4 worm cellular contexts compared by ENCODE assay signal in the genomic region with DNA sequence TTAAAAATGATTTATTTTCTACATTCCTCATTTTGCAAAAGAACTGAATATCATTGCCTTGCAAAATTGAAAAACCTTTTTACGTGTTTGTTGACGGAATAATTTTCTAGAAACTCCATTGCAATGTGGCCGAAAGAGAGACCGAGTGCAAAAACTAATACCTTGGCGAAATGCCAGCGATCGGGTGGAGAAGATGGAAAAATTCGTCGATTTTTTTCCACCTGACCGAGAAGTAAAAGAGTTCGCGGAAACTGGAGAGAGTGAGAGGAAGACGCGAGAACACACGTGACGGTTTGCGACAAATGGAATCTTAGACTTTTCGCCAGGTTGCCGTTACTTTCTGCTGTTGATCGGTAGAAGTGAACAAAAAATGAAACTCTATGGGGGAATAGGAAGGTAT.
TF ChIP-seq lines count a peak whose summit lies in the region.

No protein-coding gene starts in this region.

TF ChIP-seq in whole organism, L1 larva, 84 proteins besides CTCF, POLR2A, EP300 and RAD21 (continued from another document and continues in another):
- no peak for TF ChIP-seq egl-13 (tag; optimal IDR thresholded peaks at IDR 0.05; lab: Kevin White, UChicago)
- TF ChIP-seq ztf-4 (tag; optimal IDR thresholded peaks at IDR 0.05; lab: Kevin White, UChicago) = no peak
- no peak for TF ChIP-seq unc-86 (tag; optimal IDR thresholded peaks at IDR 0.05; lab: Kevin White, UChicago)
- no peak for TF ChIP-seq fos-1 (tag; optimal IDR thresholded peaks at IDR 0.05; lab: Kevin White, UChicago)
- no peak for TF ChIP-seq hlh-17 (GFP tag; optimal IDR thresholded peaks at IDR 0.05; lab: Kevin White, UChicago; ENCODE audit: borderline replicate concordance)
- TF ChIP-seq nhr-71 (tag; optimal IDR thresholded peaks at IDR 0.05; lab: Kevin White, UChicago) = peak; percentile 78
- no peak for TF ChIP-seq lin-39 (tag; optimal IDR thresholded peaks at IDR 0.05; lab: Kevin White, UChicago)
- TF ChIP-seq fkh-4 (tag; optimal IDR thresholded peaks at IDR 0.05; lab: Kevin White, UChicago; ENCODE audit: borderline replicate concordance) = no peak
- no peak for TF ChIP-seq vab-15 (tag; optimal IDR thresholded peaks at IDR 0.05; lab: Kevin White, UChicago)
- TF ChIP-seq tbx-2 (tag; optimal IDR thresholded peaks at IDR 0.05; lab: Kevin White, UChicago) = peak; percentile 46
- peak in 1 of 2 experiments; percentile 69 for TF ChIP-seq lin-35 (GFP tag; optimal IDR thresholded peaks at IDR 0.05; lab: Kevin White, UChicago)
- TF ChIP-seq nhr-85 (tag; lab: Kevin White, UChicago) = peak; percentile 92
- no peak for TF ChIP-seq irx-1 (tag; optimal IDR thresholded peaks at IDR 0.05; lab: Kevin White, UChicago)
- TF ChIP-seq rnt-1 (tag; optimal IDR thresholded peaks at IDR 0.05; lab: Kevin White, UChicago) = peak; percentile 26
- TF ChIP-seq C04F5.9 (tag; optimal IDR thresholded peaks at IDR 0.05; lab: Kevin White, UChicago) = no peak
- TF ChIP-seq nhr-12 (tag; optimal IDR thresholded peaks at IDR 0.05; lab: Kevin White, UChicago) = no peak
- TF ChIP-seq pqm-1 (tag; optimal IDR thresholded peaks at IDR 0.05; lab: Kevin White, UChicago) = no peak
- TF ChIP-seq unc-62 (GFP tag; optimal IDR thresholded peaks at IDR 0.05; lab: Kevin White, UChicago) = no peak
- no peak for TF ChIP-seq unc-130 (tag; optimal IDR thresholded peaks at IDR 0.05; lab: Kevin White, UChicago)
- no peak for TF ChIP-seq Y116A8C.19 (tag; optimal IDR thresholded peaks at IDR 0.05; lab: Kevin White, UChicago; ENCODE audit: borderline replicate concordance)
- TF ChIP-seq nhr-237 (tag; optimal IDR thresholded peaks at IDR 0.05; lab: Kevin White, UChicago) = no peak
- TF ChIP-seq C16A3.4 (tag; optimal IDR thresholded peaks at IDR 0.05; lab: Kevin White, UChicago) = peak; percentile 44
- no peak for TF ChIP-seq ceh-88 (GFP tag; IDR thresholded peaks at IDR 0.05; lab: Robert Waterston, UW)
- TF ChIP-seq lin-14 (GFP tag; optimal IDR thresholded peaks at IDR 0.05; lab: Kevin White, UChicago) = peak; percentile 83
- no peak for TF ChIP-seq snpc-4 (tag; optimal IDR thresholded peaks at IDR 0.05; lab: Kevin White, UChicago)
- no peak for TF ChIP-seq jun-1 (tag; optimal IDR thresholded peaks at IDR 0.05; lab: Kevin White, UChicago)
- no peak for TF ChIP-seq ceh-90 (tag; optimal IDR thresholded peaks at IDR 0.05; lab: Kevin White, UChicago)
- TF ChIP-seq nhr-77 (tag; optimal IDR thresholded peaks at IDR 0.05; lab: Kevin White, UChicago) = no peak
- TF ChIP-seq ets-5 (GFP tag; IDR thresholded peaks at IDR 0.05; lab: Robert Waterston, UW) = no peak
- no peak for TF ChIP-seq C34B4.2 (tag; optimal IDR thresholded peaks at IDR 0.05; lab: Kevin White, UChicago)
- peak; percentile 78 for TF ChIP-seq snu-23 (GFP tag; optimal IDR thresholded peaks at IDR 0.05; lab: Kevin White, UChicago)
- no peak for TF ChIP-seq tlp-1 (tag; optimal IDR thresholded peaks at IDR 0.05; lab: Kevin White, UChicago)
- TF ChIP-seq efl-3 (GFP tag; optimal IDR thresholded peaks at IDR 0.05; lab: Kevin White, UChicago) = no peak

TF ChIP-seq in whole organism, L2 larva, 48 proteins besides CTCF, POLR2A, EP300 and RAD21 (continued from another document):
- TF ChIP-seq blmp-1 (tag; optimal IDR thresholded peaks at IDR 0.05; lab: Kevin White, UChicago; ENCODE audit: insufficient read depth) (peak; percentile 48), alr-1 (tag; optimal IDR thresholded peaks at IDR 0.05; lab: Kevin White, UChicago) (no peak), nhr-21 (tag; optimal IDR thresholded peaks at IDR 0.05; lab: Kevin White, UChicago) (peak; percentile 47), lin-11 (tag; optimal IDR thresholded peaks at IDR 0.05; lab: Kevin White, UChicago) (peak; percentile 12), sem-4 (tag; optimal IDR thresholded peaks at IDR 0.05; lab: Kevin White, UChicago) (peak; percentile 37), Y55F3AM.14 (GFP tag; optimal IDR thresholded peaks at IDR 0.05; lab: Kevin White, UChicago) (no peak), snpc-4 (tag; optimal IDR thresholded peaks at IDR 0.05; lab: Kevin White, UChicago) (no peak), nhr-25 (tag; optimal IDR thresholded peaks at IDR 0.05; lab: Kevin White, UChicago) (peak; percentile 63), lin-13 (GFP tag; optimal IDR thresholded peaks at IDR 0.05; lab: Kevin White, UChicago) (no peak), nhr-129 (tag; optimal IDR thresholded peaks at IDR 0.05; lab: Kevin White, UChicago) (peak; percentile 78), fos-1 (tag; optimal IDR thresholded peaks at IDR 0.05; lab: Kevin White, UChicago) (peak; percentile 19)

TF ChIP-seq in whole organism, L3 larva, 47 proteins besides CTCF, POLR2A, EP300 and RAD21 (continued from another document):
- TF ChIP-seq ztf-11 (tag; optimal IDR thresholded peaks at IDR 0.05; lab: Kevin White, UChicago) = no peak
- no peak for TF ChIP-seq sea-2 (GFP tag; optimal IDR thresholded peaks at IDR 0.05; lab: Kevin White, UChicago)
- TF ChIP-seq egl-5 (tag; optimal IDR thresholded peaks at IDR 0.05; lab: Kevin White, UChicago) = peak; percentile 20
- no peak for TF ChIP-seq ztf-4 (tag; optimal IDR thresholded peaks at IDR 0.05; lab: Kevin White, UChicago)
- no peak for TF ChIP-seq fos-1 (tag; optimal IDR thresholded peaks at IDR 0.05; lab: Kevin White, UChicago)
- TF ChIP-seq hmg-11 (tag; optimal IDR thresholded peaks at IDR 0.05; lab: Kevin White, UChicago) = peak; percentile 3
- TF ChIP-seq R02D3.7 (tag; optimal IDR thresholded peaks at IDR 0.05; lab: Kevin White, UChicago) = no peak
- no peak for TF ChIP-seq fkh-2 (tag; optimal IDR thresholded peaks at IDR 0.05; lab: Kevin White, UChicago)
- no peak for TF ChIP-seq skn-1 (tag; optimal IDR thresholded peaks at IDR 0.05; lab: Kevin White, UChicago)
- no peak for TF ChIP-seq fkh-10 (GFP tag; optimal IDR thresholded peaks at IDR 0.05; lab: Kevin White, UChicago)
- no peak for TF ChIP-seq aly-2 (tag; optimal IDR thresholded peaks at IDR 0.05; lab: Kevin White, UChicago)
- TF ChIP-seq elt-3 (tag; optimal IDR thresholded peaks at IDR 0.05; lab: Kevin White, UChicago) = no peak
- TF ChIP-seq pha-4 (tag; optimal IDR thresholded peaks at IDR 0.05; lab: Kevin White, UChicago) = peak; percentile 53
- TF ChIP-seq elt-1 (tag; optimal IDR thresholded peaks at IDR 0.05; lab: Kevin White, UChicago) = no peak
- TF ChIP-seq daf-12 (tag; optimal IDR thresholded peaks at IDR 0.05; lab: Kevin White, UChicago) = no peak
- peak; percentile 23 for TF ChIP-seq jun-1 (tag; optimal IDR thresholded peaks at IDR 0.05; lab: Kevin White, UChicago)
- TF ChIP-seq tbx-2 (tag; optimal IDR thresholded peaks at IDR 0.05; lab: Kevin White, UChicago) = no peak
- no peak for TF ChIP-seq nhr-28 (tag; optimal IDR thresholded peaks at IDR 0.05; lab: Kevin White, UChicago)
- TF ChIP-seq ceh-82 (tag; optimal IDR thresholded peaks at IDR 0.05; lab: Kevin White, UChicago) = no peak
- no peak for TF ChIP-seq egl-27 (tag; optimal IDR thresholded peaks at IDR 0.05; lab: Kevin White, UChicago)
- TF ChIP-seq ceh-16 (tag; optimal IDR thresholded peaks at IDR 0.05; lab: Kevin White, UChicago) = no peak
- TF ChIP-seq ama-1 (optimal IDR thresholded peaks at IDR 0.05; lab: Kevin White, UChicago) = no peak
- peak; percentile 74 for TF ChIP-seq nhr-25 (tag; optimal IDR thresholded peaks at IDR 0.05; lab: Kevin White, UChicago)
- no peak for TF ChIP-seq unc-62 (GFP tag; optimal IDR thresholded peaks at IDR 0.05; lab: Kevin White, UChicago)
- no peak for TF ChIP-seq eor-1 (tag; optimal IDR thresholded peaks at IDR 0.05; lab: Kevin White, UChicago)

TF ChIP-seq in whole organism, L4 larva, 104 proteins besides CTCF, POLR2A, EP300 and RAD21 (continued from another document):
- TF ChIP-seq ceh-82 (tag; optimal IDR thresholded peaks at IDR 0.05; lab: Kevin White, UChicago) (no peak), dmd-8 (GFP tag; IDR thresholded peaks at IDR 0.05; lab: Robert Waterston, UW) (no peak), mdl-1 (tag; optimal IDR thresholded peaks at IDR 0.05; lab: Kevin White, UChicago) (peak; percentile 7 to 83), lin-29 (GFP tag; IDR thresholded peaks at IDR 0.05; lab: Robert Waterston, UW) (no peak), hlh-30 (tag; optimal IDR thresholded peaks at IDR 0.05; lab: Kevin White, UChicago; ENCODE audit: insufficient read depth) (peak; percentile 86), hlh-11 (tag; optimal IDR thresholded peaks at IDR 0.05; lab: Kevin White, UChicago) (peak; percentile 71), mxl-3 (GFP tag; optimal IDR thresholded peaks at IDR 0.05; lab: Kevin White, UChicago) (peak; percentile 67), nhr-28 (tag; optimal IDR thresholded peaks at IDR 0.05; lab: Kevin White, UChicago) (peak; percentile 76)
TF ChIP-seq in whole organism, L4 larva: peak in this region for 14.
